Worm (Caenorhabditis elegans) whole organism, mixed stage, embryonic: ENCODE results near the gene chil-22.

Experiments used
- elt-1 ChIP-seq: sonication (generic microtip); optimal IDR thresholded peaks from 2 replicates; lab custom pipeline; 2017; ENCODE audit warnings: missing genetic modification characterization, mild to moderate bottlenecking, missing compliant biosample characterization, antibody characterized with exemption, moderate library complexity, borderline replicate concordance; ENCODE audit not compliant: insufficient read depth
- flh-1 ChIP-seq: fragments of 200-800 bp; sonication (Bioruptor generic); optimal IDR thresholded peaks from 2 replicates; lab custom pipeline; 2018; ENCODE audit warnings: mild to moderate bottlenecking, missing genetic modification characterization, moderate library complexity, missing compliant biosample characterization
- lsy-2 ChIP-seq: fragments of 150-350 bp; optimal IDR thresholded peaks from 2 replicates; lab custom pipeline; 2014; ENCODE audit warnings: missing biosample characterization, missing genetic modification characterization
- nhr-12 ChIP-seq: fragments of 150-350 bp; optimal IDR thresholded peaks from 2 replicates; lab custom pipeline; 2014; ENCODE audit warnings: missing biosample characterization, missing genetic modification characterization
- nhr-237 ChIP-seq: fragments of 150-350 bp; optimal IDR thresholded peaks from 2 replicates; lab custom pipeline; 2014; ENCODE audit warnings: missing biosample characterization, missing genetic modification characterization
- nhr-28 ChIP-seq: fragments of 150-350 bp; optimal IDR thresholded peaks from 2 replicates; lab custom pipeline; 2014; ENCODE audit warnings: missing biosample characterization, missing genetic modification characterization
- pha-4 ChIP-seq: fragments of 150-350 bp; optimal IDR thresholded peaks from 2 replicates; lab custom pipeline; 2018; ENCODE audit warnings: missing biosample characterization, missing genetic modification reagents, missing genetic modification characterization
- sem-2 ChIP-seq: fragments of 200-800 bp; sonication (Bioruptor generic); optimal IDR thresholded peaks from 2 replicates; lab custom pipeline; 2018; ENCODE audit warnings: mild to moderate bottlenecking, missing genetic modification characterization, missing compliant biosample characterization
- snpc-4 ChIP-seq: fragments of 150-350 bp; optimal IDR thresholded peaks from 2 replicates; lab custom pipeline; 2014; ENCODE audit warnings: missing biosample characterization, missing genetic modification characterization

- TF ChIP-seq flh-1 (no peak), pha-4 (tag; lab: Kevin White, UChicago) (no peak), elt-1 (no peak), snpc-4 (tag; lab: Kevin White, UChicago) (no peak), nhr-12 (no peak), lsy-2 (tag; lab: Kevin White, UChicago) (no peak), sem-2 (GFP tag; lab: Kevin White, UChicago) (no peak), nhr-237 (tag; lab: Kevin White, UChicago) (no peak), nhr-28 (tag; lab: Kevin White, UChicago) (no peak)
These were observed 11.7 kb downstream of the chil-22 start, which contains the start of gene chil-19 for ce11 chrII:9454304-9454703.
